Worm (Caenorhabditis elegans): ENCODE measurements around the gene K09H11.9.

DNA sequence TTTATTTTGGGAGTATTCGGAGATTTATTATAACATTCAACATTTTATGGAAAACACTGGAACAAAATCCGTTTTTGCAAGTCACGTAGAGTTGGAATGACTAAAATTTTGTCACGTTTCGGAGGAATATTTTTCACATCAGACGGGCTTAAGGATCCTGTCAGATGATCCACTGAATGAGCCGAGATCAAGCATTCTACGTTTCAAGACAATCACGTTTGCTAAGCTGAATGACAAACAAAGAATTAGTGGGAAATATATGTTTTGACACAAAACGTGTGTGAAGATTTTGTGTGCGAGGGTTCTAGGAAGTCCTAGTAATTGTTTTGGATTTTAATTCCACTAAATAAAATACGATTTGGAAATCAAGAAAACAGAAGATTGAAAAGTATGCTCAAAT, 23.0 kb upstream of the K09H11.9 start:
- TF ChIP-seq pha-4 (tag; optimal IDR thresholded peaks at IDR 0.05) (no peak), che-1 (tag; optimal IDR thresholded peaks at IDR 0.05) (no peak), lin-11 (tag; optimal IDR thresholded peaks at IDR 0.05) (no peak), elt-2 (tag; optimal IDR thresholded peaks at IDR 0.05) (no peak), ama-1 (optimal IDR thresholded peaks at IDR 0.05) (no peak), ceh-31 (tag; optimal IDR thresholded peaks at IDR 0.05) (no peak), C38D4.7 (GFP tag; optimal IDR thresholded peaks at IDR 0.05) (no peak), pqm-1 (tag; optimal IDR thresholded peaks at IDR 0.05) (no peak), nhr-232 (tag; optimal IDR thresholded peaks at IDR 0.05) (no peak)
